Fruit fly (Drosophila melanogaster) Kc167 (cell line): ENCODE data around the gene Eig71Ea.

Experiments
- Myc ChIP-seq: fragments of >200 bp; optimal IDR thresholded peaks from 2 replicates; lab custom pipeline; 2017; ENCODE audit warnings: missing external identifiers
- Sin3A ChIP-seq: fragments of >200 bp; optimal IDR thresholded peaks from 2 replicates; lab custom pipeline; 2018; ENCODE audit warnings: missing external identifiers
- h ChIP-seq: fragments of >200 bp; optimal IDR thresholded peaks from 3 replicates; lab custom pipeline; 2018; ENCODE audit warnings: missing external identifiers
- insv ChIP-seq: fragments of >200 bp; optimal IDR thresholded peaks from 3 replicates; lab custom pipeline; 2018; ENCODE audit warnings: missing external identifiers
- psq ChIP-seq: fragments of >200 bp; optimal IDR thresholded peaks from 2 replicates; lab custom pipeline; 2017; ENCODE audit warnings: missing external identifiers
- ttk ChIP-seq: sonication (Bioruptor generic); optimal IDR thresholded peaks from 2 replicates; lab custom pipeline; 2017; ENCODE audit warnings: missing external identifiers

Eig71Ea gene

DNA sequence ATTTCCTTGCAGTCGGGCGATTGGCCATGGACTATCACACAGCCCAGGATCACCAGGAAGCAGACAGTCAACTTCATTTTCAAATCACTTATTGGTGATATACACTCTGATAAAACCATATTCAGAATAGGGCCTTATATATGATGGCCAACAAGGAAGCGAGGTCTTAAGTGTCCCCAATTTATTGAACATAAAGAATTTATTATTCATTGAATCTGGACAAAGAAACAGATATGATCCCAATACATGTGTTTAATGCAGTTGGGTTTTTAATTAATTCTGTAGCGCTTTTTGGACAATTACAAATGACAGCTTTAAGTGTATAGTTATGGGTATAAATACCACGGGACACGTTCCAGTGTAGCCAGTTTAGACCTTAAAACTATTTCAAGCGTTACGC, 9.9 kb upstream of the Eig71Ea start, which contains the start of the genes Eig71Eh and Eig71Ei:
TSS of gene Eig71Eh (minus strand) at position 101 of the 400 bp plus-strand sequence.
TSS of gene Eig71Ei (plus strand) at position 367 of the 400 bp plus-strand sequence.
- TF ChIP-seq psq (no peak), Sin3A (lab: Kevin White, UChicago) (no peak), h (no peak), insv (no peak), ttk (lab: Kevin White, UChicago) (no peak), Myc (lab: Kevin White, UChicago) (no peak)

DNA sequence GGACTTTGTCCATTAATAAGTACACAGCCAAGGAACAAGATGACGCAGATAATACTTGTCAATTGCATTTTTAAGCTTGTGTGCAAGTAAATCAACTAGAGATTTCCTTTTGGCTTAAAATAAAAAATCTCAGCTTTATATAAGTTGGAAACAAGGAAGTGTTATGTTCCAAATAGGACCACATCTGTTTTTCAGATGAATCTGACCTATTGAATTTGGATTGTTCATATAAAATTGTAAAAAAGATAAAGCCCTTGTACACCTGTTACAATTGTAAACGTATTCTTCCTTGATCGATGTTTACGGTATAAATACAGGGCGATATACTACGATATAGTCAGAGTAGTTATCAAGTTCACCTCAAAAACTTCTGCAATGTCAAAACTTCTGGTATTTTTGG, 7.8 kb upstream of the Eig71Ea start, which contains the start of the genes Eig71Ef and Eig71Eg:
TSS of gene Eig71Ef (minus strand) at position 101 of the 400 bp plus-strand sequence.
TSS of gene Eig71Eg (plus strand) at position 339 of the 400 bp plus-strand sequence.
- no peak for TF ChIP-seq insv
- no peak for TF ChIP-seq h
- TF ChIP-seq Myc (lab: Kevin White, UChicago), result no peak
- TF ChIP-seq ttk (lab: Kevin White, UChicago), result no peak
- TF ChIP-seq Sin3A (lab: Kevin White, UChicago), result no peak
- no peak for TF ChIP-seq psq

DNA sequence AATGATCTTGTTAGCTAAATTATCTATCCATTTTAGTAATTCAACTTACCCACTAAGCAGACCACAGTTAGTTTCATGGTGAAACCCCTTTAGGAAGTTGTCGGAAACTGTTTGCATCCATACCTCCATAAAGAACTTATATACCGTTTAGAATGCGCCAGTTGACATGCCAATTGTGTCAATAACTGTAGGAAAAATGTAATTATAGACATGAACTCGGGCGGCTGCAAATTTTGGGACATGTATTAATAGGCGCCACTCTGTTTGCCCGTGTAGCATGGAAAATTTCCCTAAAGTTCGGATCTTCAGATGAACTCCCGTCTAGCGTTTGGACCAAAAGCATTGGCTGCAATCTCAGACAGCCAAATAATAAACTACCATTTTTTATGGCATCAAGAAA, 6.4 kb upstream of the Eig71Ea start, which contains the start of gene Eig71Ee:
TSS of gene Eig71Ee (minus strand) at position 101 of the 400 bp plus-strand sequence.
- TF ChIP-seq psq, result no peak
- TF ChIP-seq ttk (lab: Kevin White, UChicago), result no peak
- TF ChIP-seq insv, result no peak
- no peak for TF ChIP-seq Myc (lab: Kevin White, UChicago)
- no peak for TF ChIP-seq h
- TF ChIP-seq Sin3A (lab: Kevin White, UChicago), result no peak

DNA sequence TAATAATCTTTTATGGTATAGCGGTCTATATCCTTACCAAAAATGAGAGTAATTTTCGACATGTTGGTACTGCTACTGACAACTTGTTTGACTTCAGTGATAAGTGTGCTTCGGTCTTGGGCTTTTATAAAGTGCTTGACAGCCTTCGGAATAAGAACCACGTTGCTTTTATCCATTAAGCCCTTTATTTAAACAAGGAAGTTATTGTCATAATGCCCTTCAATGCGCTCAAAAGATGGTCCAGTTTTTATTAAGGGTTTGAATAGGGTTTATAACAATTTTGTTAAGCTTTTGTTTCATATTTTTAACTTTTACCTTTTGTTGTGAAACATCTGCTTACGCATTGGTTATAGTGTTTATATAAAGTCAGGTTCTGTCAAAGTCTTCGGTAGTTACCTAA, 2.7 kb upstream of the Eig71Ea start, which contains the start of the genes Eig71Ec and Eig71Ed:
TSS of gene Eig71Ec (minus strand) at position 101 of the 400 bp plus-strand sequence.
TSS of gene Eig71Ed (plus strand) at position 384 of the 400 bp plus-strand sequence.
- no peak for TF ChIP-seq ttk (lab: Kevin White, UChicago)
- TF ChIP-seq h, result no peak
- no peak for TF ChIP-seq Sin3A (lab: Kevin White, UChicago)
- no peak for TF ChIP-seq insv
- TF ChIP-seq Myc (lab: Kevin White, UChicago), result no peak
- no peak for TF ChIP-seq psq

DNA sequence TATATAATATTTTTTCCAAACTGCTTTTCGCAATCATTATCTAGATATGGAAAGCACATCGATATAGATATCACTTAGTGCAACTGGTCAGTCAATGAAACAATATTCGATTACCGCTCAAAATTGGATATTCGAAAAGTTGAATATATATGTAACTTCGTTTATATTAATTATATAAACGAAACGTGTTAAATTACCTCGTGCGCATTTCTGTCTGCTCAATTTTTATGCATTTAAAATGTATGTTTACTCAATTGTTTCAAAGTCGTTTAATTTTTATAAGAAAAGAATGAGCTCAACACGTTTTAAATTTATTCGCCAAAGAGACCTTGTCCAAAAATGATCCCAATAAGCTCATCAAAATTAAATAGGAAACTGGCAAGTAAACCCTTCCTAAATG, 1.1 kb upstream of the Eig71Ea start, which contains the start of gene CG43084:
TSS of gene CG43084 (plus strand) at position 301 of the 400 bp plus-strand sequence.
- TF ChIP-seq Sin3A (lab: Kevin White, UChicago), result no peak
- TF ChIP-seq Myc (lab: Kevin White, UChicago), result no peak
- no peak for TF ChIP-seq ttk (lab: Kevin White, UChicago)
- no peak for TF ChIP-seq insv

DNA sequence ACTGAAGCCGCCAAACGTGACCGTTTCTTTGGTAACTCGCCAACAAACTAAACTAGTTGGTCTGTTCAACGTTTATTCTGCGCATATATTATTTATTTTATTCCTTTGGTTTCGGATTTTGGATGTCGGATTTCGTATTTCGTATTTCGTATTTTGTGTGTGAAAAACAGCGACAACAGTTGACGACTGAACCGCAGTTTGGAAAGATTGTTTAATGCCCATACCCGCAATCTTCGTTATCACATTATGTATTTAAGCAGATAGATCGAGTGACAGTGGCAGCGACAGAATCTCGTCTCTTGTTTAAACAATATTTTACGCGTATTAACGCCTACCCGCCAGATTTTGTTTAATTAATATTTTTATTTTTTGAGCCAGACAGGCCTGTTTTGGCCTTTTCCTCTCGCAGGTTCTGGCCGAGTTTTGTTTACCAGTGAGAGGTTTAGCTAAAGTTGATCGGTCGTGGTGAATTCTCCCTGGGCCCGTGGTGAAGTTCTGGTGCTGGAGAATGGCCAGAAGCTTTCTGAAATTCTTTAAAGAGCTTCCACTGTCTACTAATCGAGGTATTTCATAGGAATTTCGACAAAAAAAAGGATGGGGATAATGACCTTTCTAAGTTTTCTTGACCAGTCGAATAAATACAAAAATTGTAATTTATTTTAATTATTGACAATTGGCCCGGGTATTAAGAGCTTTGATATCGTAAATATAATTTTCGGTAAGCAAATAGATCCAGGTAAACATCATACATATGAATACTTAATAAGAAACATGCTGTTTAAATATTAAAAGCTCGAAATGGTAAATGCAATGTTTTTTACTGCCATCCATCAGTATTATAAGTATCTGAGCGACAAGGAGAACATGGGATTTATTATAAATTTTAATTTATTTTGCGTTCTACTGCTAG, 1.5 kb downstream of the Eig71Ea start, which contains the start of the genes comm3 and CG43083:
TSS of gene comm3 (minus strand) at position 51 of the 910 bp plus-strand sequence.
TSS of gene CG43083 (plus strand) at position 860 of the 910 bp plus-strand sequence.
- TF ChIP-seq psq (no peak), ttk (lab: Kevin White, UChicago) (no peak), insv (no peak), h (no peak), Sin3A (lab: Kevin White, UChicago) (no peak), Myc (lab: Kevin White, UChicago) (no peak)

DNA sequence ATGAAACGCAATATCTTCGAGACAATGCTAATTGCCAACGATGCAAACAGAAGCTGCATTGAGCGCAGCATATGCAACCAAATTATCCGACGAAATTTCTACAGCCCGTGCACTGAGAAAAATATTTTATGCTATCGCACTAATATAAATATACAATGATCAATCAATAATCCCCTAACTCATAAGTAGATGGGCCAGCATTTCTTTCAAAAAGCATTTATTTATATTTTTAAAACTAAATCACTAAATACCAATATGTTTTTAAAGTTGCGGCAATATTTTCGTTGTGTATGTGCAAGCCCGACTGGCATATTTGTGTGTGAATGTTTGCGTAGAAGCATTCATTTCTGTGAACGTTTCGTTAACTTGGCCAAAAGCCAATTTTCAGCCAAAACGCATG, 3.3 kb downstream of the Eig71Ea start:
- no peak for TF ChIP-seq insv
- no peak for TF ChIP-seq ttk (lab: Kevin White, UChicago)
- TF ChIP-seq h, result no peak
- TF ChIP-seq Myc (lab: Kevin White, UChicago), result no peak
- TF ChIP-seq Sin3A (lab: Kevin White, UChicago), result no peak
- no peak for TF ChIP-seq psq

DNA sequence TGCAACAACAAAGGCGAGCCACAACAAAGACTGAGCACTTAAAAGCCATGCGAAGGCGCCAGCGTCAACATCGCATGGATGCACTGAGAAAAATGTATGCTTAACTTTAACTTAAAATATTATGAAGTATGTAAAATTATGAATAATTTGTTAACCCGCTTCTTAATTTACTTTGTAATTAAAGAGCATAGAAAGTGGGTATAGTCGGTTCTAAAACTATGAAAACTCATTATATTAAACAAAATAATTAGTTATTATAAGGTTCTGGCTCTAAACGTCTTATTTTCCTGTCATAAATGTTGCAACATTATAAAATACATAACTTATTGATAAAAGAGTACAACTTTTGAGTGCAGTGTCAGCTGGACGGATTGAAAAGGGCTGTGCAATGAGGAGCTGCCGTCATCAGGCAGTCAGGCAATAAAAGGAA, 7.9 kb downstream of the Eig71Ea start:
- TF ChIP-seq psq (no peak), insv (no peak), Sin3A (lab: Kevin White, UChicago) (no peak), h (no peak), ttk (lab: Kevin White, UChicago) (no peak)

DNA sequence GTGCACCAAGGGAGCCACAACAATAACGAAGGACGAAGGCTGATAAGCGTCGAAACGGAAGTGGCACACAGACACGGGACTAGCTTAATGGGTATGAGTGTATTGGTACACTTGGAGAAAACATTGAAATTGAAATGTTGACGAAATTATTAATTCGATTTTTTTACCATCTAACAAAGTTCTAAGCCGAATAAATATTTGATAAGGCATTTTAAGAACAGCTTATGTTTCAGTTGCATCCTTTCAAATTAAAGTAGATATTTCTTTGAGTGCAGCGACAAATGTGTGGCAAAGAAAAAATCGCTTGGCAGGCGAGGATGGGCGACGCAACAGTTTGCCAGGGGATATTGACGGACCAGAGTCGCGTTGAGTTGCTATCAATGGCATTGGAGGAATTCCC, 9.5 kb downstream of the Eig71Ea start:
- TF ChIP-seq Sin3A (lab: Kevin White, UChicago) (no peak), ttk (lab: Kevin White, UChicago) (no peak), psq (no peak), h (no peak), Myc (lab: Kevin White, UChicago) (no peak), insv (no peak)

DNA sequence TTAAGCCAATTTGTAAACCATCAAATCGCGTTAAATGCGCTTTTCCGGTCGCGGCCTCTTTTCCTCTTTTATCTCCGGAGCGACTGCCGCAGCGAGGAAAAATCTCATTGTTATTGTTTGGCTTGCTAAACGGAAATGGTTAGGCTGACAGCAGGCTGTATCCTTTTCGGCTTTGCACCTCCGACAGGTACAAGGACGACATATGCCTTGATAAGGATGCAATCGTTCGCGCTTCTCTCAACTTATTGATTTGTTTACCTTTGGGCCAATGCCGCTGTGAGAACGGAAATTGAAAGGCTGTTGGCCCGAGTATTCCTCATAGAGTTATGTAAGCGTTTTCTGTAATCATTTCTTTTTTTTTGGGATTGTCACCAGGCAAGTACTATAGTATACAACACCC, 10.9 kb downstream of the Eig71Ea start:
- TF ChIP-seq psq (no peak), Myc (lab: Kevin White, UChicago) (no peak), Sin3A (lab: Kevin White, UChicago) (no peak), ttk (lab: Kevin White, UChicago) (no peak)

DNA sequence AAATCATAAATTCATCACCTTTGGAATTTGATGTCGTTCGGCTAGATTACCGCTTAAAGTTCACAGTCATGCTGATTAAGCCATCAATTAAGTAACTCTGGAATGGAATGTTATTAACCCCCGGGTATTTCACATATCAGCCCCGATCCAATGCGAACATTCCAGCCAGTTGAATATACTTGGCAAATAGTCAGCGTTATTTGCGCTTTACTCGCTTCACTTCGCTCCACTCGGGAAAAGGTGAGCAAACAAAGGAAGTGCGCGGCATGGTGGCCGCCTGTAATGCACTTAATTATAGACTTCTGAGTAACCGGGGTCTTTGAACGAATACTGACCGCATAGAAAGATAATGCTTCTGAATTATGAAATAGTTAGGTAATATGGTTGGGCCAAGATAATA, 11.8 kb downstream of the Eig71Ea start:
- TF ChIP-seq insv (no peak), h (no peak), Myc (lab: Kevin White, UChicago) (no peak), ttk (lab: Kevin White, UChicago) (no peak), Sin3A (lab: Kevin White, UChicago) (no peak), psq (no peak)

DNA sequence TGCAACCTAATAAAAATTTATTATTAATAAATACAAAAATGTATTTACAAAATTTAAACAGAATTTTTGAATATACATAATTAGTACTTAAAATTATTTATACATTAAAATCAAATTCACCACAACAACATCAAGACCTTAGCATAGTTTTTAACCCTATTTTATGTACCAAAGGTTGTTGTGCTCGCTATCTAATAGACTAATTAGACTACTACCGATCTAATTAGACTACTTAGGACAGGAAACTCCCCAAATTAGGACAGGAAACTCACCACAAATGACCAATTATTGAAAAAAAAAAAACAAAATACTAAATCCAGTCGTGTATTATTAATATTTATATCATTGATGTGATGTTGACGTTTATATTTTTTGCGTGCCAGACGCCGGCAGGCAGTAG, 12.5 kb downstream of the Eig71Ea start:
- TF ChIP-seq Myc (lab: Kevin White, UChicago) (no peak), ttk (lab: Kevin White, UChicago) (no peak), h (no peak), Sin3A (lab: Kevin White, UChicago) (no peak), psq (no peak), insv (no peak)
